Worm (Caenorhabditis elegans) whole organism, young adult: ENCODE results near the gene F11E6.8.

Experiments used
- B0019.2 ChIP-seq: fragments of 200-800 bp; sonication (Bioruptor generic); conservative IDR thresholded peaks from 2 replicates; pipeline ENCODE4 v1.3.6; 2022; ENCODE audit warnings: missing genetic modification reagents, missing genetic modification characterization, missing compliant biosample characterization
- F22D6.2 ChIP-seq: sonication (generic microtip); optimal IDR thresholded peaks from 2 replicates; lab custom pipeline; 2016; ENCODE audit warnings: mild to moderate bottlenecking, missing genetic modification characterization, missing compliant biosample characterization
- F39B2.1 ChIP-seq: fragments of 200-800 bp; sonication (Bioruptor generic); IDR thresholded peaks from 2 replicates; pipeline ENCODE4 v1.3.6; 2022; ENCODE audit warnings: missing genetic modification reagents, missing genetic modification characterization, missing compliant biosample characterization
- F57A8.1 ChIP-seq: fragments of 200-800 bp; sonication (Bioruptor generic); optimal IDR thresholded peaks from 2 replicates; lab custom pipeline; 2018; ENCODE audit warnings: mild to moderate bottlenecking, missing genetic modification characterization, moderate library complexity, missing compliant biosample characterization
- F57C9.4 ChIP-seq: sonication (generic microtip); optimal IDR thresholded peaks from 2 replicates; lab custom pipeline; 2017; ENCODE audit warnings: mild to moderate bottlenecking, missing genetic modification characterization, missing compliant biosample characterization
- K11D2.4 ChIP-seq: fragments of 200-800 bp; sonication (Bioruptor generic); IDR thresholded peaks from 2 replicates; pipeline ENCODE4 v1.3.6; 2022; ENCODE audit warnings: missing genetic modification reagents, missing genetic modification characterization, missing compliant biosample characterization
- T07F8.4 ChIP-seq: sonication (generic microtip); optimal IDR thresholded peaks from 2 replicates; lab custom pipeline; 2016; ENCODE audit warnings: mild to moderate bottlenecking, missing genetic modification characterization, moderate library complexity, missing compliant biosample characterization
- T26A5.8 ChIP-seq: sonication (generic microtip); optimal IDR thresholded peaks from 2 replicates; lab custom pipeline; 2016; ENCODE audit warnings: missing genetic modification characterization, missing compliant biosample characterization
- Y56A3A.18 ChIP-seq: fragments of 200-800 bp; sonication (Bioruptor generic); IDR thresholded peaks from 2 replicates; pipeline ENCODE4 v1.3.6; 2022; ENCODE audit warnings: missing genetic modification reagents, missing genetic modification characterization, missing compliant biosample characterization
- attf-3 ChIP-seq: fragments of 200-800 bp; sonication (Bioruptor generic); conservative IDR thresholded peaks from 2 replicates; pipeline ENCODE4 v1.3.6; 2022; ENCODE audit warnings: missing genetic modification reagents, missing genetic modification characterization, missing compliant biosample characterization
- bed-2 ChIP-seq: fragments of 200-800 bp; sonication (Bioruptor generic); IDR thresholded peaks from 2 replicates; pipeline ENCODE4 v1.3.6; 2022; ENCODE audit warnings: missing genetic modification reagents, missing genetic modification characterization, missing compliant biosample characterization
- ceh-100 ChIP-seq: fragments of 200-800 bp; sonication (Bioruptor generic); IDR thresholded peaks from 2 replicates; pipeline ENCODE4 v1.3.6; 2022; ENCODE audit warnings: missing genetic modification reagents, missing genetic modification characterization, missing compliant biosample characterization
- ceh-27 ChIP-seq: fragments of 200-800 bp; sonication (Bioruptor generic); optimal IDR thresholded peaks from 2 replicates; lab custom pipeline; 2018; ENCODE audit warnings: mild to moderate bottlenecking, missing genetic modification characterization, moderate library complexity, missing compliant biosample characterization
- ceh-58 ChIP-seq: fragments of 200-800 bp; sonication (Bioruptor generic); IDR thresholded peaks from 2 replicates; pipeline ENCODE4 v1.3.6; 2022; ENCODE audit warnings: missing genetic modification characterization, missing compliant biosample characterization
- die-1 ChIP-seq: sonication (generic microtip); optimal IDR thresholded peaks from 2 replicates; lab custom pipeline; 2016; ENCODE audit warnings: missing genotype, mild to moderate bottlenecking, missing genetic modification characterization, missing compliant biosample characterization
- egl-18 ChIP-seq: fragments of 200-800 bp; sonication (Bioruptor generic); IDR thresholded peaks from 2 replicates; pipeline ENCODE4 v1.3.6; 2022; ENCODE audit warnings: missing genetic modification reagents, missing genetic modification characterization, missing compliant biosample characterization
- egl-44 ChIP-seq: fragments of 200-800 bp; sonication (Bioruptor generic); IDR thresholded peaks from 2 replicates; pipeline ENCODE4 v1.3.6; 2022; ENCODE audit warnings: missing genetic modification reagents, missing genetic modification characterization, missing compliant biosample characterization
- ets-4 ChIP-seq: fragments of 200-800 bp; sonication (Bioruptor generic); optimal IDR thresholded peaks from 2 replicates; lab custom pipeline; 2018; ENCODE audit warnings: mild to moderate bottlenecking, missing genetic modification characterization, missing compliant biosample characterization
- him-1 ChIP-seq: sonication (generic microtip); optimal IDR thresholded peaks from 2 replicates; lab custom pipeline; 2016; ENCODE audit warnings: missing genotype, missing genetic modification reagents, missing genetic modification characterization, missing compliant biosample characterization
- hlh-12 ChIP-seq: sonication (generic microtip); optimal IDR thresholded peaks from 2 replicates; lab custom pipeline; 2016; ENCODE audit warnings: missing genetic modification characterization, missing compliant biosample characterization
- lin-26 ChIP-seq: fragments of 200-800 bp; sonication (Bioruptor generic); IDR thresholded peaks from 2 replicates; pipeline ENCODE4 v1.3.6; 2022; ENCODE audit warnings: missing genetic modification reagents, missing genetic modification characterization, missing compliant biosample characterization
- lsy-27 ChIP-seq: sonication (generic microtip); optimal IDR thresholded peaks from 2 replicates; lab custom pipeline; 2017; ENCODE audit warnings: missing genetic modification characterization, mild to moderate bottlenecking, missing compliant biosample characterization, antibody characterized with exemption, missing genotype, borderline replicate concordance; ENCODE audit not compliant: insufficient read depth
- madf-10 ChIP-seq: sonication (generic microtip); optimal IDR thresholded peaks from 2 replicates; lab custom pipeline; 2016; ENCODE audit warnings: mild to moderate bottlenecking, missing genetic modification characterization, missing compliant biosample characterization
- madf-6 ChIP-seq: fragments of 200-800 bp; sonication (Bioruptor generic); IDR thresholded peaks from 2 replicates; pipeline ENCODE4 v1.3.6; 2022; ENCODE audit warnings: missing genetic modification reagents, missing genetic modification characterization, missing compliant biosample characterization
- nfya-1 ChIP-seq: sonication (generic microtip); optimal IDR thresholded peaks from 2 replicates; lab custom pipeline; 2017; ENCODE audit warnings: antibody characterized with exemption, missing compliant biosample characterization, missing genetic modification characterization, borderline replicate concordance; ENCODE audit not compliant: insufficient read depth
- nhr-179 ChIP-seq: sonication (generic microtip); optimal IDR thresholded peaks from 2 replicates; lab custom pipeline; 2016; ENCODE audit warnings: mild to moderate bottlenecking, missing genetic modification characterization, missing compliant biosample characterization
- nhr-80 ChIP-seq: sonication (generic microtip); optimal IDR thresholded peaks from 2 replicates; lab custom pipeline; 2016; ENCODE audit warnings: missing genetic modification characterization, missing compliant biosample characterization
- repo-1 ChIP-seq: sonication (generic microtip); optimal IDR thresholded peaks from 2 replicates; lab custom pipeline; 2017; ENCODE audit warnings: mild to moderate bottlenecking, missing genetic modification characterization, missing compliant biosample characterization
- sdz-38 ChIP-seq: sonication (generic microtip); optimal IDR thresholded peaks from 2 replicates; lab custom pipeline; 2016; ENCODE audit warnings: missing genotype, missing genetic modification characterization, missing compliant biosample characterization
- snpc-1.1 ChIP-seq: sonication (generic microtip); optimal IDR thresholded peaks from 2 replicates; lab custom pipeline; 2017; ENCODE audit warnings: missing genetic modification characterization, mild to moderate bottlenecking, missing compliant biosample characterization, antibody characterized with exemption, moderate library complexity, missing genotype, missing genetic modification reagents; ENCODE audit not compliant: insufficient read depth
- snpc-1.3 ChIP-seq: sonication (generic microtip); optimal IDR thresholded peaks from 2 replicates; lab custom pipeline; 2017; ENCODE audit warnings: missing genetic modification characterization, mild to moderate bottlenecking, missing compliant biosample characterization, antibody characterized with exemption, moderate library complexity, missing genotype, missing genetic modification reagents; ENCODE audit not compliant: insufficient read depth
- xnd-1 ChIP-seq: sonication (generic microtip); optimal IDR thresholded peaks from 2 replicates; lab custom pipeline; 2016; ENCODE audit warnings: missing genotype, missing genetic modification reagents, missing genetic modification characterization, missing compliant biosample characterization
- ztf-18 ChIP-seq: sonication (generic microtip); optimal IDR thresholded peaks from 2 replicates; lab custom pipeline; 2016; ENCODE audit warnings: missing genotype, mild to moderate bottlenecking, missing genetic modification characterization, missing compliant biosample characterization
- ztf-22 ChIP-seq: fragments of 200-800 bp; sonication (Bioruptor generic); optimal IDR thresholded peaks from 2 replicates; lab custom pipeline; 2018; ENCODE audit warnings: mild to moderate bottlenecking, missing genetic modification characterization, moderate library complexity, missing compliant biosample characterization
- ztf-25 ChIP-seq: fragments of 200-800 bp; sonication (Bioruptor generic); IDR thresholded peaks from 2 replicates; pipeline ENCODE4 v1.3.6; 2022; ENCODE audit warnings: missing genetic modification reagents, missing genetic modification characterization, missing compliant biosample characterization
- ztf-6 ChIP-seq: fragments of 200-800 bp; sonication (Bioruptor generic); IDR thresholded peaks from 2 replicates; pipeline ENCODE4 v1.3.6; 2022; ENCODE audit warnings: missing genetic modification reagents, missing genetic modification characterization, missing compliant biosample characterization

F11E6.8 gene

ce11 chrIV:17437038-17437437, 13.3 kb downstream of the F11E6.8 start, which contains the start of gene C06A12.8:
Gene C06A12.8, plus strand, starts transcription at chrIV:17437338.
- TF ChIP-seq ztf-18, result no peak
- no peak for TF ChIP-seq Y56A3A.18 (GFP tag; lab: Robert Waterston, UW)
- no peak for TF ChIP-seq B0019.2
- TF ChIP-seq F57C9.4 (tag; lab: Kevin White, UChicago), result no peak
- TF ChIP-seq ceh-100 (GFP tag; lab: Robert Waterston, UW), result no peak
- TF ChIP-seq die-1, result no peak
- no peak for TF ChIP-seq madf-6 (GFP tag; lab: Robert Waterston, UW)
- no peak for TF ChIP-seq sdz-38 (tag; lab: Kevin White, UChicago)

ce11 chrIV:17436552-17436951, 13.8 kb downstream of the F11E6.8 start, which contains the start of gene gcy-27:
Gene gcy-27, minus strand, starts transcription at chrIV:17436652.
- TF ChIP-seq ztf-25 (GFP tag; lab: Robert Waterston, UW) (no peak), T07F8.4 (tag; lab: Kevin White, UChicago) (no peak), egl-18 (GFP tag; lab: Robert Waterston, UW) (no peak), attf-3 (GFP tag; lab: Robert Waterston, UW) (no peak), egl-44 (GFP tag; lab: Robert Waterston, UW) (no peak), snpc-1.3 (no peak), ets-4 (GFP tag; lab: Kevin White, UChicago) (no peak), ztf-6 (no peak), ztf-22 (no peak), snpc-1.1 (tag; lab: Kevin White, UChicago) (no peak), xnd-1 (no peak)

- TF ChIP-seq lin-26 (no peak), ceh-58 (no peak), him-1 (tag; lab: Kevin White, UChicago) (no peak), repo-1 (tag; lab: Kevin White, UChicago) (no peak), K11D2.4 (GFP tag; lab: Robert Waterston, UW) (no peak), ztf-25 (GFP tag; lab: Robert Waterston, UW) (no peak), F22D6.2 (tag; lab: Kevin White, UChicago) (no peak), T26A5.8 (tag; lab: Kevin White, UChicago) (no peak), bed-2 (GFP tag; lab: Robert Waterston, UW) (no peak), ets-4 (GFP tag; lab: Kevin White, UChicago) (no peak), nhr-179 (no peak), nhr-80 (tag; lab: Kevin White, UChicago) (no peak), snpc-1.3 (no peak), ceh-27 (GFP tag; lab: Kevin White, UChicago) (no peak)
Observed at ce11 chrIV:17435228-17435627, 15.1 kb downstream of the F11E6.8 start.

ce11 chrIV:17432223-17432826, 18.0 kb downstream of the F11E6.8 start:
- no peak for TF ChIP-seq F57A8.1 (GFP tag; lab: Kevin White, UChicago)
- TF ChIP-seq nhr-80 (tag; lab: Kevin White, UChicago), result peak; percentile 56

- TF ChIP-seq madf-10 (tag; lab: Kevin White, UChicago) (no peak), die-1 (no peak), repo-1 (tag; lab: Kevin White, UChicago) (no peak), nfya-1 (no peak), lsy-27 (tag; lab: Kevin White, UChicago) (no peak), ceh-58 (no peak), hlh-12 (no peak), F39B2.1 (GFP tag; lab: Robert Waterston, UW) (no peak)
Observed at ce11 chrIV:17431287-17431686, 19.1 kb downstream of the F11E6.8 start, which contains the start of gene lact-6. Gene lact-6, minus strand, starts transcription at chrIV:17431387.
